Worm (Caenorhabditis elegans): ENCODE measurements around the gene igcm-3.

igcm-3 gene

DNA sequence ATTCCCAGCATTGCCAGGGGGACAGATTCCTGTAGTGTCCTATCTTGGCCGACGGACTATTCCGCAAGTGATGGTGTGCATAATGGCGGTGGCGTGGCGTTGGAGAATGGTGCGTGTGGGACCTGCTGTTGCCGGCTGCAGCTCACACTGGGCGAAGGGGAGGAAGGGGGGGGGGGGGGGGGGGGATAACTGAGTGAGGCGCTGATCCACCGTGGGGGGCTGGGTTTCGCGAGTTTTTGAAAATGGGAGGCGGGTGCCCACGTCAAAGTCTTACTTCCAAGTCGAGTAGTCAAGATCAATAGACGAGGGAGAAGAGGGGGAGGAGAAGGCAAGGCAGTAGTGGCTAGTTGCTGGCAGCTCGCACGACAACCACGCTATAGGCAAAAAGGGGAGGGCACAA, 25.8 kb upstream of the igcm-3 start:
- TF ChIP-seq nfya-1 (tag; optimal IDR thresholded peaks at IDR 0.05; ENCODE audit: insufficient read depth): peak; percentile 37
- no peak for TF ChIP-seq tbx-2 (tag; optimal IDR thresholded peaks at IDR 0.05)
- peak; percentile 28 for TF ChIP-seq hmg-11 (tag; optimal IDR thresholded peaks at IDR 0.05)

DNA sequence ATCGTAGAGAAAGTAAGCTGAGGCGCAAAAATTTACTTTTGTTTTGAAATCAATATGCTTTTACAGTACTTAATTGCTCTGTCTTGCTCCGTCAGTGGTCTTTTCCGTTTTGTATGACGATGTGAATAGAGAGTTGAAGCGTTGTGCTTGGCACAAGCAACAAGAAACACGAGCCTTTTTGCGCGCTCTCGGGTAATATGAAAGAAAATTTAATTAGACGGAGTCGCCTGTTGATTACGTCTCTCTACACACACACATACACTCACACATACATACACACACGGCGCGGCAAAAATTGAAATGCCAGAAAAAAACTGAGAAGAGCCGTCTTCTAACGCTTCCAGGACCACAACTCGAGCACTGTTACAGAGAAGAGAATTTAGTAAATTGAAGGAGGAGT, 24.2 kb upstream of the igcm-3 start:
- TF ChIP-seq daf-12 (tag; optimal IDR thresholded peaks at IDR 0.05) (no peak), fkh-10 (GFP tag; optimal IDR thresholded peaks at IDR 0.05) (peak; percentile 28), hmg-11 (tag; optimal IDR thresholded peaks at IDR 0.05) (no peak), nhr-77 (tag; optimal IDR thresholded peaks at IDR 0.05) (no peak)

DNA sequence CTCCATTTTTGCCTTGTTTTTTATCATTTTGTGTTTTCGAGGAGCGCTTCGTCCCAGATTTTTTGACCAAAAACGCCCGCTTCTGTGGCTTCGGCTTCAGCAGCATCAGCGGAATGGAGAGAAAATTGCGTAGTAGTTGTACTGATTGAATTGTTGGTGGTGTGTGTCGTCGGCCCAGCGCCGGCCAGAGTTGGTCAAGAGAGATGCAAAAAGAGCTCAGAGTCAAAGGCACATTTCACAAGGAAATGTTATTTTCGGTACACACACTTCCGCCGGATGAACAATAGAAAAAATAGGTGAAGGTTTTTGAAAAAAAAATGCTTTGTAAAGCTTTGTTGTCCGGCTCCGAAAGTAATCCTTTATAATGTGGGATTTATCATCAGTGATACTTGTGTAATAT, 22.0 kb upstream of the igcm-3 start:
- TF ChIP-seq elt-1 (tag; optimal IDR thresholded peaks at IDR 0.05) (no peak), fkh-10 (GFP tag; optimal IDR thresholded peaks at IDR 0.05) (peak; percentile 52)

DNA sequence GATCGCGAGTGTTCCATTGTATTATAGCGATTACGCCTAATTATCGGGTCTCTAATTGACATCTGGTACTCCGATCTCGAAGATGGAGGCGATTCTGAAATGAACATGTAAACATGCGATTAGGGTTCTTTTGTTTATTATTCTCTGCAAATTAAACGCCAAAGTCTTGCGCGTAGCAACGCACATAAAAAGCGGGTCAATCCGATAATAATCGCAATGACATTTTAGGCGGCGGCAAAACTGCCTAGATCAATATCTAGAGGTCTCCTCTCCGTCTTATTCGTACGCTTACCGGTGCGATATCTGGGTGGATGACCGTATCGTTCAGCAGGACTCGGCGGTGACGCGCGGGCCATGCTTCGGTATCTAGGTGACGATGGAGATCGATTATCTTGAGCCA, 7.3 kb upstream of the igcm-3 start:
- TF ChIP-seq nhr-23 (tag; optimal IDR thresholded peaks at IDR 0.05): peak; percentile 68
- no peak for TF ChIP-seq ama-1 (optimal IDR thresholded peaks at IDR 0.05)
- peak; percentile 42 for TF ChIP-seq nhr-25 (tag; optimal IDR thresholded peaks at IDR 0.05)
- TF ChIP-seq elt-1 (tag; optimal IDR thresholded peaks at IDR 0.05): peak; percentile 84

DNA sequence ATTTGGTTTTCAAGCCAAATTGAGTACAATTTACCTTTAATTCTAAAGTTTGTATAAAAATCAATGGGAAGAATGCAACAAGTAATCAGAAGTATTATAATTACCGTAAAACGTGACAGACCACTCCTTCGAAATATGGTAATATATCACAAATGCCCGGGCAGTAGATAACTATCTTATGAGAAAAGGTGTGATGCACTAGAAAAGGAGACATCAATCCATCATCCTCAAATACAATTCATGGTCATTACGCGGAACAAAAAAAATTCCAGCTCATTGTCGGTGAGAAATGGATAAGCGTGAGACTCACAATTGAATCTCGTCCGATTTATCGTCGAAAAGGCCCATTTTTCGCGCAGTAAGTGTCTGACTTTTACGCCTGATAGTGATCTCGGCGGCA, 3.5 kb upstream of the igcm-3 start:
- TF ChIP-seq elt-1 (tag; optimal IDR thresholded peaks at IDR 0.05) (peak; percentile 40), nhr-25 (tag; optimal IDR thresholded peaks at IDR 0.05) (peak; percentile 32), egl-27 (tag; optimal IDR thresholded peaks at IDR 0.05) (no peak), nhr-23 (tag; optimal IDR thresholded peaks at IDR 0.05) (peak; percentile 4), ztf-11 (tag; optimal IDR thresholded peaks at IDR 0.05) (no peak)

DNA sequence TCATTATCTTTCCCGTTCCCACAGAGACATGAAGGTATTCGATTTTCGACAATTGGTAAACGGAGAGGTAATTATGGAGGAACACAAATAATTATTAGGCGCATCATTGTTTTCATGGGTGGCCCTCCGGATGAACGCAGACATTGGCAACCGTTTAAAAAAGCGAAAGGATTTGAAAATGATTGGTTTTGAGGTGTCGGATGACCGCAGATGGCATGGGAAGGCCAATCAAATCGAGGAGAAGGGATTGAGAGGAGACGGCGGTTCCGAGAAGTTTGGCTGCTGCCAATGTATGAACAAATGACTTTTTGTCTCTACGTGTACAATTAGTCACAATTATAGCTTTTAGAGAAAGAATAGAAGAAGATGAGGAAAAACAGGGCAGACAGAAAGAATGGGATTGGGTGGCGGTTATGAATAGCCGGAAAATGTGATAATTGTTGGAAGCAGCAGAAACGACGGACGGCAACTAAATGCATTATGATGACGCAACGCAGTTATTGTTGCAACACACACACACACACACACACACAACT, 1.9 kb upstream of the igcm-3 start:
- no peak for TF ChIP-seq pqm-1 (tag; optimal IDR thresholded peaks at IDR 0.05)
- TF ChIP-seq hmg-11 (tag; optimal IDR thresholded peaks at IDR 0.05): no peak
- TF ChIP-seq nhr-76 (tag; optimal IDR thresholded peaks at IDR 0.05): no peak
- TF ChIP-seq nhr-11 (tag; optimal IDR thresholded peaks at IDR 0.05): no peak
- no peak for TF ChIP-seq R02D3.7 (tag; optimal IDR thresholded peaks at IDR 0.05)
- TF ChIP-seq mdl-1 (tag; optimal IDR thresholded peaks at IDR 0.05): no peak
- no peak for TF ChIP-seq snpc-4 (tag; optimal IDR thresholded peaks at IDR 0.05)
- no peak for TF ChIP-seq sea-2 (GFP tag; optimal IDR thresholded peaks at IDR 0.05)
- TF ChIP-seq ceh-9 (tag; optimal IDR thresholded peaks at IDR 0.05): no peak

DNA sequence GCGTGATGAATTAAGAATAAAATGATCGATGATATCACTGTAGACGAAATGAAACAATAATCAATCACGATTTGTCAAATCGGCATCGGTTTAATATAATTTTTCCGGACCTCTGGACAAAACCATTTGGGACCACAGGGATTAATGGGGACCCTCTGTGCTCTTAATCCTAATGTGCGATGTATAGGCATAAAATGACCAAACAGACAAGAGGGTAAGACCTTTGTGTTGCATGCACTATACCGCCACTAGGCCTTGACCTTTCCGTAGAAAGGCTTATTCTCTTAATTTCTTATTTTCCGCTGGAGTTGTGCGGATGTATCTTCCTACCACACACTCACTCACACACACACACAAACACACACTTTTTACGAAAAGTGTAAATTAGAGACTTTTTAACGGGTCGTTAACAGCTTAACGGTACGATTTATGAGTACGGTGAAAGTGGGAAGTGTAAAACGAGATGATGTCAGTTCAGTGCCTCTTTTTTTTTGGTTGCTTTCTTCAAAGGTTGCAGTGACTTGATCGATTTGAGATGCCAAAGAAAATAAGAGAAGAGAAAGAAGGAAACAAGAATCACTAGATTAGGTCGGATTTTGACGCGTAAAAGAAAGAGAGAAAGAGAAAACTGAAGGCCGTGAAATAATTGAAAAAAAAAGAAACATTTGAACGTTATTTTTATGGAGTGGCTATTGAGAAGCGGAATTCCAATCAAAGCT, 732 bp downstream of the igcm-3 start:
- peak; percentile 83 for TF ChIP-seq nhr-25 (tag; optimal IDR thresholded peaks at IDR 0.05)
- TF ChIP-seq ztf-11 (tag; optimal IDR thresholded peaks at IDR 0.05): no peak

DNA sequence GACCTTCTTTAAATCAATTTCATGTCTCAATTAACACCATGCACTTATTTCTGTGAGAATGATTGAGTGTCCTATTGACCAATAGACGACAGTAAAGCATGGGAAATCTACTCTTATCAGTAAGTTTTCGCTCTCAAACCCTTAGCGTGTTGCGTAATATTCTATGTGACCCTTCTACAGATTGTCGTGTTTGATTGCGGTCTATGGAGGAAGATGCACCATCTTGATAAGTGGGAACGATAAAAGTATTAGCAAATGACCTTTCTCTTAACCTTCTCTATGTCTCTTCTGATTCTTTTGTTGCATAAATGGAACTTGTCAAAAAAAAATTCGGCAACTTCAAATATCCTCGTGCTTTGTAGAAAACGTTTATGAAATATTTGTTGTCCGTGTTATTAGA, 1.8 kb downstream of the igcm-3 start:
- no peak for TF ChIP-seq lsy-12 (tag; optimal IDR thresholded peaks at IDR 0.05)
- TF ChIP-seq fos-1 (tag; optimal IDR thresholded peaks at IDR 0.05): no peak
- peak; percentile 75 for TF ChIP-seq nhr-25 (tag; optimal IDR thresholded peaks at IDR 0.05)
- no peak for TF ChIP-seq hmg-11 (tag; optimal IDR thresholded peaks at IDR 0.05)
- TF ChIP-seq unc-39 (tag; optimal IDR thresholded peaks at IDR 0.05): no peak
- TF ChIP-seq nfya-1 (tag; optimal IDR thresholded peaks at IDR 0.05; ENCODE audit: insufficient read depth): no peak
- no peak for TF ChIP-seq fkh-10 (GFP tag; optimal IDR thresholded peaks at IDR 0.05)
- TF ChIP-seq lin-39 (tag; optimal IDR thresholded peaks at IDR 0.05): no peak
- TF ChIP-seq nhr-28 (tag; optimal IDR thresholded peaks at IDR 0.05): no peak
- no peak for TF ChIP-seq egl-27 (tag; optimal IDR thresholded peaks at IDR 0.05)
- no peak for TF ChIP-seq nhr-12 (tag; optimal IDR thresholded peaks at IDR 0.05)
- TF ChIP-seq mml-1 (tag; optimal IDR thresholded peaks at IDR 0.05): no peak
- TF ChIP-seq nhr-11 (tag; optimal IDR thresholded peaks at IDR 0.05): no peak
- TF ChIP-seq snpc-4 (tag; optimal IDR thresholded peaks at IDR 0.05): no peak
- TF ChIP-seq ama-1 (optimal IDR thresholded peaks at IDR 0.05): no peak
- no peak for TF ChIP-seq nhr-77 (tag; optimal IDR thresholded peaks at IDR 0.05)
- TF ChIP-seq ztf-4 (tag; optimal IDR thresholded peaks at IDR 0.05): no peak
- no peak for TF ChIP-seq tbx-2 (tag; optimal IDR thresholded peaks at IDR 0.05)
- no peak for TF ChIP-seq eor-1 (tag; optimal IDR thresholded peaks at IDR 0.05)
- no peak for TF ChIP-seq aly-2 (tag; optimal IDR thresholded peaks at IDR 0.05)
- TF ChIP-seq elt-2 (tag; optimal IDR thresholded peaks at IDR 0.05): peak; percentile 9
- no peak for TF ChIP-seq nhr-67 (tag; optimal IDR thresholded peaks at IDR 0.05)
- no peak for TF ChIP-seq zag-1 (tag; optimal IDR thresholded peaks at IDR 0.05)
- TF ChIP-seq ceh-9 (tag; optimal IDR thresholded peaks at IDR 0.05): no peak
- TF ChIP-seq R02D3.7 (tag; optimal IDR thresholded peaks at IDR 0.05): no peak
- TF ChIP-seq lin-15B (tag; optimal IDR thresholded peaks at IDR 0.05): no peak
- no peak for TF ChIP-seq unc-62 (GFP tag; optimal IDR thresholded peaks at IDR 0.05)
- TF ChIP-seq nhr-76 (tag; optimal IDR thresholded peaks at IDR 0.05): no peak
- no peak for TF ChIP-seq pqm-1 (tag; optimal IDR thresholded peaks at IDR 0.05)
- no peak for TF ChIP-seq ceh-28 (tag; optimal IDR thresholded peaks at IDR 0.05)

Data from whole organism, L3 larva.